Fruit fly (Drosophila melanogaster) whole organism, wandering third instar larva: ENCODE results near the gene CG46513.
"Not testable (repeated sequence)": the region's sequence is repeated elsewhere in the genome, so short reads cannot be mapped to it uniquely, and the experiment has no call there.

Experiments
- Hnf4 ChIP-seq: fragments of 200-800 bp; sonication (Bioruptor generic); optimal IDR thresholded peaks from 2 replicates; lab custom pipeline; 2016; ENCODE audit warnings: missing biosample characterization, mild to moderate bottlenecking, missing genetic modification characterization
- Myc ChIP-seq: fragments of >200 bp; optimal IDR thresholded peaks from 2 replicates; lab custom pipeline; 2017
- OdsH ChIP-seq: fragments of 200-800 bp; sonication (Bioruptor generic); optimal IDR thresholded peaks from 2 replicates; lab custom pipeline; 2016; ENCODE audit warnings: missing biosample characterization, mild to moderate bottlenecking, missing genetic modification characterization
- pan ChIP-seq: fragments of >200 bp; optimal IDR thresholded peaks from 2 replicates; lab custom pipeline; 2017

dm6 chrX:22212028-22212427 lies 20.0 kb downstream of the CG46513 start, which contains the start of gene CG46516:
- TF ChIP-seq OdsH; Myc (lab: Kevin White, UChicago); pan; Hnf4: not testable (repeated sequence)
